Worm (Caenorhabditis elegans) whole organism, late embryonic: ENCODE results near the gene F52E1.9.

Experiments
- rnt-1 ChIP-seq: sonication (generic microtip); optimal IDR thresholded peaks from 2 replicates; lab custom pipeline; 2016; ENCODE audit warnings: missing genetic modification characterization, missing compliant biosample characterization
- unc-55 ChIP-seq: sonication (generic microtip); optimal IDR thresholded peaks from 2 replicates; lab custom pipeline; 2017; ENCODE audit warnings: missing biosample characterization, missing genetic modification reagents, missing genetic modification characterization

ce11 chrV:8370705-8371104 is 31.8 kb downstream of the F52E1.9 start, which contains the start of gene gpa-2:
- TF ChIP-seq unc-55 (GFP tag; lab: Kevin White, UChicago) (no peak), rnt-1 (tag; lab: Kevin White, UChicago) (no peak)
